Worm (Caenorhabditis elegans) whole organism, mixed stage, embryonic: ENCODE results near the gene C06B3.1.

ENCODE experiments used
- blmp-1 ChIP-seq: fragments of 150-350 bp; optimal IDR thresholded peaks from 2 replicates; lab custom pipeline; 2014; ENCODE audit warnings: missing biosample characterization, missing genetic modification characterization
- ceh-43 ChIP-seq: fragments of 200-800 bp; sonication (Bioruptor generic); optimal IDR thresholded peaks from 2 replicates; lab custom pipeline; 2018; ENCODE audit warnings: mild to moderate bottlenecking, missing genetic modification characterization, moderate library complexity, missing compliant biosample characterization
- cnd-1 ChIP-seq: fragments of 200-800 bp; sonication (Bioruptor generic); optimal IDR thresholded peaks from 2 replicates; lab custom pipeline; 2018; ENCODE audit warnings: mild to moderate bottlenecking, missing genetic modification characterization, missing compliant biosample characterization
- elt-3 ChIP-seq: fragments of 150-350 bp; optimal IDR thresholded peaks from 2 replicates; lab custom pipeline; 2014; ENCODE audit warnings: missing biosample characterization, missing genetic modification characterization
- lin-13 ChIP-seq: fragments of 150-350 bp; optimal IDR thresholded peaks from 2 replicates; lab custom pipeline; 2014; ENCODE audit warnings: missing biosample characterization, missing genetic modification characterization
- lsy-2 ChIP-seq: fragments of 150-350 bp; optimal IDR thresholded peaks from 2 replicates; lab custom pipeline; 2014; ENCODE audit warnings: missing biosample characterization, missing genetic modification characterization
- nhr-12 ChIP-seq: fragments of 150-350 bp; optimal IDR thresholded peaks from 2 replicates; lab custom pipeline; 2014; ENCODE audit warnings: missing biosample characterization, missing genetic modification characterization
- nhr-237 ChIP-seq: fragments of 150-350 bp; optimal IDR thresholded peaks from 2 replicates; lab custom pipeline; 2014; ENCODE audit warnings: missing biosample characterization, missing genetic modification characterization
- nhr-76 ChIP-seq: sonication (generic microtip); optimal IDR thresholded peaks from 2 replicates; lab custom pipeline; 2017; ENCODE audit warnings: missing biosample characterization, missing genetic modification characterization
- snpc-4 ChIP-seq: fragments of 150-350 bp; optimal IDR thresholded peaks from 2 replicates; lab custom pipeline; 2014; ENCODE audit warnings: missing biosample characterization, missing genetic modification characterization
- unc-62 ChIP-seq: fragments of 150-350 bp; optimal IDR thresholded peaks from 2 replicates; lab custom pipeline; 2014; ENCODE audit warnings: missing biosample characterization, missing genetic modification reagents, missing genetic modification characterization

DNA sequence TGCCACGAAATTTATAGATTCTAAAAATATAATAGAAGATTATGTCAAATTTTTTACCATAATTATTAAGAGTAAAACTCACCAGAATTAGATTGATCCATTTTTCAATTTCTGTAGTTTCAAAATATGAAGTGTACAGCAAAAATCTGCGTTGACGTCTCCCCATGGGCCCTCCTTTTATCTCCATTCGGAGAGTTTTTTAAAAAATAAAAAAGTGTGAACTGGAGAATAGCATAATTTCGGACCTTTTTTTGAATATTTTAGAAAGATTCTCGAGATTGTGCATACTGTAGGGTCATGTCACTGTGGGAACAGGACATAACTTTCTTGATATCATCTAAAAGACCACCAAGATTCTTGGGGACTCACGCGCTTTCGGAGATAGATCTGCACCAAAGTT, 39.5 kb downstream of the C06B3.1 start, which contains the start of gene dpr-1:
- TF ChIP-seq nhr-76 (tag; lab: Kevin White, UChicago): no peak
- TF ChIP-seq cnd-1 (tag; lab: Kevin White, UChicago): no peak
- no peak for TF ChIP-seq lin-13
- no peak for TF ChIP-seq nhr-12 (tag; lab: Kevin White, UChicago)
- TF ChIP-seq snpc-4 (tag; lab: Kevin White, UChicago): no peak
- TF ChIP-seq lsy-2 (tag; lab: Kevin White, UChicago): no peak
- TF ChIP-seq blmp-1 (tag; lab: Kevin White, UChicago): no peak
- no peak for TF ChIP-seq unc-62 (GFP tag; lab: Kevin White, UChicago)
- TF ChIP-seq elt-3 (tag; lab: Kevin White, UChicago): no peak
- TF ChIP-seq nhr-237 (tag; lab: Kevin White, UChicago): no peak
- TF ChIP-seq ceh-43 (GFP tag; lab: Kevin White, UChicago): no peak
